Fruit fly (Drosophila melanogaster) whole organism, embryonic: ENCODE data around the gene RpL6.

ENCODE experiments used
- CG10431 ChIP-seq: fragments of 200-800 bp; sonication (Bioruptor generic); optimal IDR thresholded peaks from 3 replicates; lab custom pipeline; 2018; ENCODE audit warnings: missing biosample characterization, mild to moderate bottlenecking, missing genetic modification characterization
- CG10462 ChIP-seq: fragments of 200-800 bp; sonication (Bioruptor generic); optimal IDR thresholded peaks from 2 replicates; lab custom pipeline; 2016; ENCODE audit warnings: missing biosample characterization, missing genetic modification characterization
- CG10959 ChIP-seq: fragments of 200-800 bp; sonication (Bioruptor generic); IDR thresholded peaks from 2 replicates; pipeline ENCODE4 v1.3.6; 2022; ENCODE audit warnings: missing biosample characterization, missing genetic modification characterization
- CG11085 ChIP-seq: fragments of 200-800 bp; sonication (Bioruptor generic); IDR thresholded peaks from 2 replicates; pipeline ENCODE4 v1.3.6; 2022; ENCODE audit warnings: missing biosample characterization, missing genetic modification characterization
- CG11504 ChIP-seq: fragments of 200-800 bp; sonication (Bioruptor generic); optimal IDR thresholded peaks from 3 replicates; lab custom pipeline; 2019; ENCODE audit warnings: missing biosample characterization, mild to moderate bottlenecking, missing genetic modification characterization, moderate library complexity
- CG12236 ChIP-seq: fragments of 200-800 bp; sonication (Bioruptor generic); optimal IDR thresholded peaks from 2 replicates; lab custom pipeline; 2016; ENCODE audit warnings: missing biosample characterization, missing genetic modification characterization
- CG12391 ChIP-seq: fragments of 200-800 bp; sonication (Bioruptor generic); optimal IDR thresholded peaks from 3 replicates; lab custom pipeline; 2018; ENCODE audit warnings: missing biosample characterization, mild to moderate bottlenecking, missing genetic modification characterization, moderate library complexity
- CG13424 ChIP-seq: fragments of 200-800 bp; sonication (Bioruptor generic); optimal IDR thresholded peaks from 2 replicates; lab custom pipeline; 2019; ENCODE audit warnings: missing biosample characterization, mild to moderate bottlenecking, missing genetic modification characterization, moderate library complexity
- CG13624 ChIP-seq: fragments of 200-800 bp; sonication (Bioruptor generic); optimal IDR thresholded peaks from 2 replicates; lab custom pipeline; 2016; ENCODE audit warnings: missing biosample characterization, missing genetic modification characterization
- CG14710 ChIP-seq: fragments of 200-800 bp; sonication (Bioruptor generic); optimal IDR thresholded peaks from 3 replicates; lab custom pipeline; 2019; ENCODE audit warnings: missing biosample characterization, mild to moderate bottlenecking, missing genetic modification characterization, moderate library complexity
- CG15696 ChIP-seq: fragments of 200-800 bp; sonication (Bioruptor generic); optimal IDR thresholded peaks from 2 replicates; lab custom pipeline; 2019; ENCODE audit warnings: missing biosample characterization, mild to moderate bottlenecking, missing genetic modification characterization, moderate library complexity
- CG16813 ChIP-seq: fragments of 200-800 bp; sonication (Bioruptor generic); IDR thresholded peaks from 3 replicates; pipeline ENCODE4 v1.3.6; 2022; ENCODE audit warnings: missing biosample characterization, missing genetic modification characterization; ENCODE audit not compliant: partially characterized antibody
- CG16815 ChIP-seq: fragments of 200-800 bp; sonication (Bioruptor generic); optimal IDR thresholded peaks from 3 replicates; lab custom pipeline; 2017; ENCODE audit warnings: missing biosample characterization, mild to moderate bottlenecking, missing genetic modification characterization
- CG17359 ChIP-seq: fragments of 200-800 bp; sonication (Bioruptor generic); optimal IDR thresholded peaks from 3 replicates; lab custom pipeline; 2018; ENCODE audit warnings: missing biosample characterization, mild to moderate bottlenecking, missing genetic modification characterization, moderate library complexity
- CG2202 ChIP-seq: fragments of 200-800 bp; sonication (Bioruptor generic); optimal IDR thresholded peaks from 2 replicates; lab custom pipeline; 2018; ENCODE audit warnings: missing biosample characterization, mild to moderate bottlenecking, missing genetic modification characterization
- CG2678 ChIP-seq: fragments of 200-800 bp; sonication (Bioruptor generic); optimal IDR thresholded peaks from 3 replicates; lab custom pipeline; 2019; ENCODE audit warnings: missing biosample characterization, mild to moderate bottlenecking, missing genetic modification characterization, moderate library complexity
- CG3163 ChIP-seq: fragments of 200-800 bp; sonication (Bioruptor generic); optimal IDR thresholded peaks from 3 replicates; lab custom pipeline; 2016; ENCODE audit warnings: missing biosample characterization, missing genetic modification characterization
- CG3838 ChIP-seq: fragments of 200-800 bp; sonication (Bioruptor generic); optimal IDR thresholded peaks from 3 replicates; lab custom pipeline; 2016; ENCODE audit warnings: missing biosample characterization, missing genetic modification characterization
- CG4360 ChIP-seq: fragments of 200-800 bp; sonication (Bioruptor generic); IDR thresholded peaks from 2 replicates; pipeline ENCODE4 v1.3.6; 2022; ENCODE audit warnings: missing biosample characterization, missing genetic modification characterization
- CG7556 ChIP-seq: fragments of 200-800 bp; sonication (Bioruptor generic); optimal IDR thresholded peaks from 2 replicates; lab custom pipeline; 2017; ENCODE audit warnings: missing biosample characterization, mild to moderate bottlenecking, missing genetic modification characterization
- CG7745 ChIP-seq: fragments of 200-800 bp; sonication (Bioruptor generic); optimal IDR thresholded peaks from 2 replicates; lab custom pipeline; 2018; ENCODE audit warnings: missing biosample characterization, mild to moderate bottlenecking, missing genetic modification characterization, moderate library complexity
- CG7786 ChIP-seq: fragments of 200-800 bp; sonication (Bioruptor generic); optimal IDR thresholded peaks from 2 replicates; lab custom pipeline; 2016; ENCODE audit warnings: missing biosample characterization, missing genetic modification characterization
- CG7839 ChIP-seq: fragments of 200-800 bp; sonication (Bioruptor generic); optimal IDR thresholded peaks from 3 replicates; lab custom pipeline; 2018; ENCODE audit warnings: missing biosample characterization, mild to moderate bottlenecking, missing genetic modification characterization, moderate library complexity
- CG8944 ChIP-seq: fragments of 200-800 bp; sonication (Bioruptor generic); optimal IDR thresholded peaks from 3 replicates; lab custom pipeline; 2016; ENCODE audit warnings: missing biosample characterization, missing genetic modification characterization
- CG9797 ChIP-seq: fragments of 200-800 bp; sonication (Bioruptor generic); optimal IDR thresholded peaks from 3 replicates; lab custom pipeline; 2018; ENCODE audit warnings: missing biosample characterization, mild to moderate bottlenecking, missing genetic modification characterization
- CrebB ChIP-seq: fragments of 200-800 bp; sonication (Bioruptor generic); optimal IDR thresholded peaks from 3 replicates; lab custom pipeline; 2018; ENCODE audit warnings: missing biosample characterization, mild to moderate bottlenecking, missing genetic modification characterization
- Dad ChIP-seq: fragments of 200-800 bp; sonication (Bioruptor generic); optimal IDR thresholded peaks from 3 replicates; lab custom pipeline; 2016; ENCODE audit warnings: missing biosample characterization, missing genetic modification characterization
- Dp ChIP-seq: fragments of 200-800 bp; sonication (Bioruptor generic); optimal IDR thresholded peaks from 2 replicates; lab custom pipeline; 2018; ENCODE audit warnings: missing biosample characterization, mild to moderate bottlenecking, missing genetic modification characterization, moderate library complexity
- Hand ChIP-seq: fragments of 200-800 bp; sonication (Bioruptor generic); optimal IDR thresholded peaks from 2 replicates; lab custom pipeline; 2017; ENCODE audit warnings: mild to moderate bottlenecking, missing biosample characterization, missing genetic modification reagents, missing genetic modification characterization
- Optix ChIP-seq: fragments of 200-800 bp; sonication (Bioruptor generic); IDR thresholded peaks from 3 replicates; pipeline ENCODE4 v1.3.6; 2022; ENCODE audit warnings: missing biosample characterization, missing genetic modification characterization
- Scr ChIP-seq: fragments of 200-800 bp; sonication (Bioruptor generic); IDR thresholded peaks from 2 replicates; pipeline ENCODE4 v1.3.6; 2022; ENCODE audit warnings: missing biosample characterization, missing genetic modification characterization; ENCODE audit not compliant: partially characterized antibody
- Side ChIP-seq: fragments of 200-800 bp; sonication (Bioruptor generic); optimal IDR thresholded peaks from 2 replicates; lab custom pipeline; 2016; ENCODE audit warnings: missing biosample characterization, missing genetic modification characterization
- Six4 ChIP-seq: fragments of 200-800 bp; sonication (Bioruptor generic); optimal IDR thresholded peaks from 2 replicates; lab custom pipeline; 2016; ENCODE audit warnings: missing biosample characterization, missing genetic modification characterization
- Trl ChIP-seq, 3 experiments: fragments of >200 bp in 2 of 3; fragments of 200-800 bp in 1 of 3; sonication (Bioruptor generic) in 1 of 3; optimal IDR thresholded peaks; 2 replicates in 1 of 3; 3 replicates in 2 of 3; lab custom pipeline; 2016 to 2017; ENCODE audit warnings: missing biosample characterization in 1 of 3, missing genetic modification characterization in 1 of 3
- Vsx1 ChIP-seq: fragments of 200-800 bp; sonication (Bioruptor generic); optimal IDR thresholded peaks from 2 replicates; lab custom pipeline; 2017; ENCODE audit warnings: missing biosample characterization, mild to moderate bottlenecking, missing genetic modification characterization, missing genetic modification reagents
- YL-1 ChIP-seq: fragments of 200-800 bp; sonication (Bioruptor generic); optimal IDR thresholded peaks from 3 replicates; lab custom pipeline; 2017; ENCODE audit warnings: missing biosample characterization, mild to moderate bottlenecking, missing genetic modification characterization
- bigmax ChIP-seq: fragments of 200-800 bp; sonication (Bioruptor generic); optimal IDR thresholded peaks from 2 replicates; lab custom pipeline; 2018; ENCODE audit warnings: missing biosample characterization, mild to moderate bottlenecking, missing genetic modification characterization
- hkb ChIP-seq, 2 experiments: fragments of 200-800 bp in 1 of 2; fragments of >200 bp in 1 of 2; sonication (Bioruptor generic) in 1 of 2; IDR thresholded peaks in 1 of 2; optimal IDR thresholded peaks in 1 of 2; 2 replicates each; pipeline versions ENCODE4 v1.3.6 to Lab custom; 2017 to 2022; ENCODE audit warnings: missing biosample characterization in 1 of 2, missing genetic modification characterization in 1 of 2
- nom ChIP-seq: fragments of 200-800 bp; sonication (Bioruptor generic); optimal IDR thresholded peaks from 2 replicates; lab custom pipeline; 2017; ENCODE audit warnings: missing biosample characterization, missing genetic modification characterization, mild to moderate bottlenecking, moderate library complexity, missing genetic modification reagents
- odd ChIP-seq: fragments of 200-800 bp; sonication (Bioruptor generic); optimal IDR thresholded peaks from 2 replicates; lab custom pipeline; 2017; ENCODE audit warnings: missing biosample characterization, mild to moderate bottlenecking, missing genetic modification characterization
- onecut ChIP-seq: fragments of 200-800 bp; sonication (Bioruptor generic); IDR thresholded peaks from 2 replicates; pipeline ENCODE4 v1.3.6; 2022; ENCODE audit warnings: missing biosample characterization, missing genetic modification characterization
- org-1 ChIP-seq: fragments of 200-800 bp; sonication (Bioruptor generic); optimal IDR thresholded peaks from 2 replicates; lab custom pipeline; 2017; ENCODE audit warnings: missing biosample characterization, missing genetic modification characterization
- sim ChIP-seq: fragments of 200-800 bp; sonication (Bioruptor generic); IDR thresholded peaks from 2 replicates; pipeline ENCODE4 v1.3.6; 2022; ENCODE audit warnings: missing biosample characterization, missing genetic modification characterization
- tin ChIP-seq: fragments of 200-800 bp; sonication (Bioruptor generic); optimal IDR thresholded peaks from 3 replicates; lab custom pipeline; 2016; ENCODE audit warnings: missing biosample characterization, missing genetic modification characterization
- tll ChIP-seq, 2 experiments: fragments of 200-800 bp in 1 of 2; fragments of >200 bp in 1 of 2; sonication (Bioruptor generic) in 1 of 2; optimal IDR thresholded peaks; 2 replicates each; lab custom pipeline; 2017 to 2019; ENCODE audit warnings: missing biosample characterization in 2 of 2, missing genetic modification characterization in 2 of 2, mild to moderate bottlenecking in 1 of 2, moderate library complexity in 1 of 2
- tup ChIP-seq: fragments of 200-800 bp; sonication (Bioruptor generic); optimal IDR thresholded peaks from 2 replicates; lab custom pipeline; 2016; ENCODE audit warnings: missing biosample characterization, mild to moderate bottlenecking, missing genetic modification characterization, moderate library complexity
- wek ChIP-seq: fragments of 200-800 bp; sonication (Bioruptor generic); optimal IDR thresholded peaks from 3 replicates; lab custom pipeline; 2018; ENCODE audit warnings: missing biosample characterization, mild to moderate bottlenecking, missing genetic modification characterization, moderate library complexity
- zen ChIP-seq: fragments of 200-800 bp; sonication (Bioruptor generic); optimal IDR thresholded peaks from 3 replicates; lab custom pipeline; 2018; ENCODE audit warnings: missing biosample characterization, mild to moderate bottlenecking, missing genetic modification characterization, moderate library complexity

RpL6 gene

DNA sequence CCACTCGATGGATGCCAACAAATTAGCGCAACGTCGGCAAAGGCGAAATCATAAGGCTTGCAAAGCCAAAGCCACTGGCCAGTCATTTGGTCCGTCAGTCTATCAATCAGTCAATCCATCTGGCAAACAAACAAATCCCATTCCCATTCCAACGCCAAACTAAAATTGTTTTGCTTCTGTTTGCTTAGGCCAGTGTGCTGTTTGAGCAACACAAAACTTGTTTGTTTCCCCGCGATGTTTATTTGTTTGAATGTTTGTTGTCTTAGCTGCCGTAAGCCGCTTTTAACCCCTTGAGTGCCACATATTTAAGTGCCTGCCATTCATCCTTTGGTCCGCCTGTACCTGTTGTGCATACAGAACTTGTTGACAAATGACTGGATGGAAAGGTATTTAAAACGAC lies 45.1 kb downstream of the RpL6 start (continued):
- TF ChIP-seq nom (GFP tag; lab: Kevin White, UChicago) = no peak
- TF ChIP-seq CG7786 (GFP tag; lab: Kevin White, UChicago) = peak; percentile 8
- peak; percentile 28 for TF ChIP-seq CG3163 (GFP tag; lab: Kevin White, UChicago)
- peak; percentile 2 for TF ChIP-seq CG10431 (GFP tag; lab: Kevin White, UChicago)
- TF ChIP-seq CG17359 = peak; percentile 60
- peak; percentile 59 for TF ChIP-seq tup (GFP tag; lab: Kevin White, UChicago)
- peak; percentile 35 for TF ChIP-seq bigmax
- TF ChIP-seq Six4 (GFP tag; lab: Kevin White, UChicago) = peak; percentile 17
- peak; percentile 93 for TF ChIP-seq CG7745 (tag; lab: Kevin White, UChicago)
- TF ChIP-seq CG15696 (tag; lab: Kevin White, UChicago) = peak; percentile 98
- TF ChIP-seq CG2202 = peak; percentile 94
- TF ChIP-seq Scr (GFP tag; lab: Robert Waterston, UW) = no peak
- TF ChIP-seq CG10462 (GFP tag; lab: Kevin White, UChicago) = peak; percentile 53
- TF ChIP-seq CG16813 = no peak
- TF ChIP-seq CG4360 (GFP tag; lab: Robert Waterston, UW) = peak; percentile 65
- TF ChIP-seq CG7556 (GFP tag; lab: Kevin White, UChicago) = peak; percentile 53
- peak; percentile 87 for TF ChIP-seq CG14710 (tag; lab: Kevin White, UChicago)
- TF ChIP-seq CG16815 = peak; percentile 14
- TF ChIP-seq YL-1 (GFP tag; lab: Kevin White, UChicago) = peak; percentile 68
- peak; percentile 42; the same call in 1 of the 2 replicates for TF ChIP-seq onecut
- peak; percentile 57 for TF ChIP-seq CG2678
- TF ChIP-seq CG12236 = peak; percentile 84
- peak; percentile 75 for TF ChIP-seq wek (GFP tag; lab: Kevin White, UChicago)
- peak; percentile 91 for TF ChIP-seq zen (tag; lab: Kevin White, UChicago)
- TF ChIP-seq Dad (GFP tag; lab: Kevin White, UChicago) = no peak
- TF ChIP-seq CG7839 (tag; lab: Kevin White, UChicago) = peak; percentile 15
- no peak for TF ChIP-seq CG11085 (GFP tag; lab: Robert Waterston, UW)
- TF ChIP-seq CG10959 = peak; percentile 65; the same call in 1 of the 2 replicates
- peak; percentile 35 for TF ChIP-seq CG8944 (GFP tag; lab: Kevin White, UChicago)
- TF ChIP-seq CG9797 (GFP tag; lab: Kevin White, UChicago) = peak; percentile 18
- TF ChIP-seq sim (GFP tag; lab: Robert Waterston, UW) = 0 out of 2 replicates have a peak, but pooled peaks have one; percentile 46
- TF ChIP-seq CG13424 (tag; lab: Kevin White, UChicago) = peak; percentile 34
- TF ChIP-seq CG12391 (tag; lab: Kevin White, UChicago) = peak; percentile 43
- peak; percentile 70 for TF ChIP-seq CrebB (tag; lab: Kevin White, UChicago)
- TF ChIP-seq org-1 (GFP tag; lab: Kevin White, UChicago) = peak; percentile 74
- no peak for TF ChIP-seq Dp (GFP tag; lab: Kevin White, UChicago)
- no peak for TF ChIP-seq hkb (optimal IDR thresholded peaks at IDR 0.05; lab: Kevin White, UChicago)
- TF ChIP-seq hkb (GFP tag; IDR thresholded peaks at IDR 0.05; lab: Robert Waterston, UW) = peak; percentile 32; the same call in 1 of the 2 replicates
- no peak for TF ChIP-seq CG13624 (GFP tag; lab: Kevin White, UChicago)
- TF ChIP-seq tll (GFP tag; optimal IDR thresholded peaks at IDR 0.05; lab: Kevin White, UChicago) = peak in 1 of 2 experiments; percentile 98
- no peak for TF ChIP-seq CG11504
- TF ChIP-seq tin (GFP tag; lab: Kevin White, UChicago) = peak; percentile 10
- no peak for TF ChIP-seq Optix
- TF ChIP-seq Hand (GFP tag; lab: Kevin White, UChicago) = no peak
- peak; percentile 58 for TF ChIP-seq CG3838 (GFP tag; lab: Kevin White, UChicago)
- peak; percentile 77 for TF ChIP-seq odd (GFP tag; lab: Kevin White, UChicago)
- peak; percentile 74 for TF ChIP-seq Vsx1 (GFP tag; lab: Kevin White, UChicago)
- peak; percentile 69 for TF ChIP-seq Side (GFP tag; lab: Kevin White, UChicago)
- no peak for TF ChIP-seq Trl (optimal IDR thresholded peaks at IDR 0.05; lab: Kevin White, UChicago)
- TF ChIP-seq Trl (GFP tag; optimal IDR thresholded peaks at IDR 0.05; lab: Kevin White, UChicago) = peak; percentile 51
